Fruit fly (Drosophila melanogaster) whole organism, prepupa: ENCODE results near the gene CG4186.

Experiments used
- Blimp-1 ChIP-seq: fragments of 200-800 bp; sonication (Bioruptor generic); optimal IDR thresholded peaks from 3 replicates; lab custom pipeline; 2017; ENCODE audit warnings: missing biosample characterization, missing genetic modification characterization, mild to moderate bottlenecking, moderate library complexity, missing genetic modification reagents
- CG10631 ChIP-seq: fragments of 200-800 bp; sonication (Bioruptor generic); optimal IDR thresholded peaks from 2 replicates; lab custom pipeline; 2016; ENCODE audit warnings: missing biosample characterization, missing genetic modification characterization
- CG10669 ChIP-seq: fragments of 200-800 bp; sonication (Bioruptor generic); optimal IDR thresholded peaks from 3 replicates; lab custom pipeline; 2018; ENCODE audit warnings: missing biosample characterization, mild to moderate bottlenecking, missing genetic modification characterization, moderate library complexity
- CG11294 ChIP-seq: fragments of 200-800 bp; sonication (Bioruptor generic); IDR thresholded peaks from 2 replicates; pipeline ENCODE4 v1.3.6; 2022; ENCODE audit warnings: missing biosample characterization, missing genetic modification characterization
- CG11762 ChIP-seq: fragments of 200-800 bp; sonication (Bioruptor generic); optimal IDR thresholded peaks from 3 replicates; lab custom pipeline; 2016; ENCODE audit warnings: missing biosample characterization, missing genetic modification characterization; ENCODE audit not compliant: insufficient read depth
- CG11902 ChIP-seq: fragments of 200-800 bp; sonication (Bioruptor generic); optimal IDR thresholded peaks from 3 replicates; lab custom pipeline; 2016; ENCODE audit warnings: missing biosample characterization, missing genetic modification characterization
- CG15336 ChIP-seq: fragments of 200-800 bp; sonication (Bioruptor generic); IDR thresholded peaks from 2 replicates; pipeline ENCODE4 v1.3.6; 2022; ENCODE audit warnings: missing biosample characterization, missing genetic modification characterization
- CG3032 ChIP-seq: fragments of 200-800 bp; optimal IDR thresholded peaks from 2 replicates; lab custom pipeline; 2019; ENCODE audit warnings: missing biosample characterization, mild to moderate bottlenecking, missing genetic modification characterization, moderate library complexity
- CG31627 ChIP-seq: fragments of 200-800 bp; sonication (Bioruptor generic); optimal IDR thresholded peaks from 3 replicates; lab custom pipeline; 2016; ENCODE audit warnings: missing biosample characterization, missing genetic modification characterization
- CG32006 ChIP-seq: fragments of 200-800 bp; sonication (Bioruptor generic); optimal IDR thresholded peaks from 3 replicates; lab custom pipeline; 2017; ENCODE audit warnings: missing biosample characterization, mild to moderate bottlenecking, missing genetic modification characterization
- CG34406 ChIP-seq: fragments of 200-800 bp; sonication (Bioruptor generic); optimal IDR thresholded peaks from 3 replicates; lab custom pipeline; 2016; ENCODE audit warnings: missing biosample characterization, missing genetic modification characterization
- CG3919 ChIP-seq: fragments of 200-800 bp; sonication (Bioruptor generic); optimal IDR thresholded peaks from 3 replicates; lab custom pipeline; 2016; ENCODE audit warnings: missing biosample characterization, missing genetic modification characterization
- CG4318 ChIP-seq: fragments of 200-800 bp; sonication (Bioruptor generic); optimal IDR thresholded peaks from 3 replicates; lab custom pipeline; 2017; ENCODE audit warnings: missing biosample characterization, mild to moderate bottlenecking, missing genetic modification characterization
- CG6163 ChIP-seq: fragments of 200-800 bp; sonication (Bioruptor generic); IDR thresholded peaks from 3 replicates; pipeline ENCODE4 v1.3.6; 2022; ENCODE audit warnings: missing biosample characterization, missing genetic modification characterization
- CG6276 ChIP-seq: fragments of 200-800 bp; sonication (Bioruptor generic); optimal IDR thresholded peaks from 2 replicates; lab custom pipeline; 2017; ENCODE audit warnings: missing biosample characterization, mild to moderate bottlenecking, missing genetic modification characterization
- CG6792 ChIP-seq: fragments of 200-800 bp; sonication (Bioruptor generic); optimal IDR thresholded peaks from 3 replicates; lab custom pipeline; 2016; ENCODE audit warnings: missing biosample characterization, missing genetic modification characterization
- CG7368 ChIP-seq: fragments of 200-800 bp; sonication (Bioruptor generic); optimal IDR thresholded peaks from 3 replicates; lab custom pipeline; 2016; ENCODE audit warnings: missing biosample characterization, missing genetic modification characterization
- CG8119 ChIP-seq: fragments of 200-800 bp; sonication (Bioruptor generic); IDR thresholded peaks from 3 replicates; pipeline ENCODE4 v1.3.6; 2022; ENCODE audit warnings: missing biosample characterization, missing genetic modification characterization
- Eip78C ChIP-seq: fragments of 200-800 bp; sonication (Bioruptor generic); peaks from one replicate; lab custom pipeline; 2016; ENCODE audit warnings: missing biosample characterization, missing genetic modification characterization
- Ets21C ChIP-seq: fragments of 200-800 bp; sonication (Bioruptor generic); optimal IDR thresholded peaks from 3 replicates; lab custom pipeline; 2016; ENCODE audit warnings: missing biosample characterization, missing genetic modification characterization
- Ets96B ChIP-seq: fragments of 200-800 bp; optimal IDR thresholded peaks from 2 replicates; lab custom pipeline; 2019; ENCODE audit warnings: missing biosample characterization, mild to moderate bottlenecking, missing genetic modification characterization, moderate library complexity
- Gug ChIP-seq: fragments of 200-800 bp; sonication (Bioruptor generic); IDR thresholded peaks from 2 replicates; pipeline ENCODE4 v1.3.6; 2022; ENCODE audit warnings: missing biosample characterization, missing genetic modification characterization
- Hr39 ChIP-seq: fragments of 200-800 bp; sonication (Bioruptor generic); optimal IDR thresholded peaks from 2 replicates; lab custom pipeline; 2016; ENCODE audit warnings: missing biosample characterization, missing genetic modification characterization
- Hr4 ChIP-seq: fragments of 200-800 bp; sonication (Bioruptor generic); optimal IDR thresholded peaks from 3 replicates; lab custom pipeline; 2016; ENCODE audit warnings: missing biosample characterization, missing genetic modification characterization
- Lpt ChIP-seq: fragments of 200-800 bp; sonication (Bioruptor generic); optimal IDR thresholded peaks from 3 replicates; lab custom pipeline; 2016; ENCODE audit warnings: missing biosample characterization, missing genetic modification characterization
- Sox15 ChIP-seq: fragments of 200-800 bp; sonication (Bioruptor generic); optimal IDR thresholded peaks from 3 replicates; lab custom pipeline; 2016; ENCODE audit warnings: missing biosample characterization, missing genetic modification characterization
- achi ChIP-seq: fragments of 200-800 bp; sonication (Bioruptor generic); optimal IDR thresholded peaks from 3 replicates; lab custom pipeline; 2016; ENCODE audit warnings: missing biosample characterization, missing genetic modification characterization
- acj6 ChIP-seq: fragments of 200-800 bp; sonication (Bioruptor generic); optimal IDR thresholded peaks from 3 replicates; lab custom pipeline; 2016; ENCODE audit warnings: missing biosample characterization, missing genetic modification characterization
- cyc ChIP-seq: fragments of 200-800 bp; sonication (Bioruptor generic); optimal IDR thresholded peaks from 3 replicates; lab custom pipeline; 2016; ENCODE audit warnings: missing biosample characterization, missing genetic modification characterization
- eg ChIP-seq: fragments of 200-800 bp; sonication (Bioruptor generic); IDR thresholded peaks from 3 replicates; pipeline ENCODE4 v1.3.6; 2022; ENCODE audit warnings: missing biosample characterization, missing genetic modification characterization
- fd59A ChIP-seq: fragments of 200-800 bp; sonication (Bioruptor generic); optimal IDR thresholded peaks from 2 replicates; lab custom pipeline; 2017; ENCODE audit warnings: missing biosample characterization, mild to moderate bottlenecking, missing genetic modification characterization, missing genetic modification reagents
- fd85E ChIP-seq: fragments of 200-800 bp; sonication (Bioruptor generic); optimal IDR thresholded peaks from 3 replicates; lab custom pipeline; 2016; ENCODE audit warnings: missing biosample characterization, missing genetic modification characterization
- net ChIP-seq: fragments of 200-800 bp; sonication (Bioruptor generic); optimal IDR thresholded peaks from 3 replicates; lab custom pipeline; 2016; ENCODE audit warnings: missing biosample characterization, missing genetic modification characterization
- salr ChIP-seq, 2 experiments: fragments of 200-800 bp; sonication (Bioruptor generic); optimal IDR thresholded peaks; 3 replicates each; lab custom pipeline; 2016 to 2018; ENCODE audit warnings: missing biosample characterization in 2 of 2, missing genetic modification characterization in 2 of 2, mild to moderate bottlenecking in 1 of 2
- ss ChIP-seq, 2 experiments: fragments of 200-800 bp; sonication (Bioruptor generic); optimal IDR thresholded peaks; 2 replicates in 1 of 2; 3 replicates in 1 of 2; lab custom pipeline; 2017 to 2018; ENCODE audit warnings: mild to moderate bottlenecking in 2 of 2, missing biosample characterization in 2 of 2, missing genetic modification characterization in 2 of 2, moderate library complexity in 1 of 2
- svp ChIP-seq: fragments of 200-800 bp; sonication (Bioruptor generic); peaks from one replicate; lab custom pipeline; 2016; ENCODE audit warnings: missing biosample characterization, missing genetic modification characterization
- vri ChIP-seq: fragments of 200-800 bp; sonication (Bioruptor generic); optimal IDR thresholded peaks from 3 replicates; lab custom pipeline; 2016; ENCODE audit warnings: missing biosample characterization, mild to moderate bottlenecking, missing genetic modification characterization

Gene CG4186

DNA sequence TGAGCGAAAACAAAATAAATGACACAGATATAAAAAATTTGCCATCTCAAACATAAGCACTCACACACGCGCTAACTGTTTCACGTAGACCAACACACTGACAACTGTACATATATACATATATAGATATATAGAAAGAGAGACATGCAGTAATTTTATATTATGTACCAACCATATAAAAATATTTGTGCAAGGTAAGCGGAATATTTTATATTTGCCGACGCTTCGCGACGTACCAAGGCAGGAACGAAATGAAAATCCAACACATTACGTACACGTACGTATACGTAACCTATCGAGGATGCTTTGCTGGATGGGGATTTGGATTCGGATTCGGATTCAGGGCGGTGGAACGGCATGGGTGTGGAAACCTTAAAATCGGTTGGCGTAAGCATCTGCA, 20.8 kb upstream of the CG4186 start:
- TF ChIP-seq Eip78C = peak; percentile 58
- TF ChIP-seq salr (GFP tag; optimal IDR thresholded peaks at IDR 0.05; lab: Kevin White, UChicago) = no peak

DNA sequence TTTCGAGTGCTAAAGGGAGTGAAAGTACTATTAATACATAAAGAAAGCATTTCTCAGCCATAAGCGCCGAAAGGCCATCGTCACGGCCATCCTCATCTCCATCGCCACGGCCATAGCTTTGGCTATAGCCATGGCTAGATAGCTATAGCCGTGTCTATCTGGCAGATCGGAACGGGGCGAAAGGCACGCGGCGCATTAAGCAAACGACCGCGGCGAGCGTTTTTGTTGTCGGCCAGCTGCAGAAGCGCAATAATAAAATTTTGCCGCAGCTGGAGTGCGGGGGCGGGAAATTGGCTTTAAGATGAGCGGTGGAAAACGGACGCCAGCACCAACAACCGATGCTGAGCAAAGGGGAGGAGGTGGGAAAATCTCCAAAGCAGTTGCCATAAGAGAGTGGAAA, 19.0 kb upstream of the CG4186 start:
- TF ChIP-seq cyc (no peak), CG31627 (GFP tag; lab: Kevin White, UChicago) (no peak), CG11902 (GFP tag; lab: Kevin White, UChicago) (no peak), Blimp-1 (no peak), Sox15 (GFP tag; lab: Kevin White, UChicago) (no peak), svp (GFP tag; lab: Kevin White, UChicago) (no peak), CG7368 (no peak), Ets96B (tag; lab: Kevin White, UChicago) (no peak), CG32006 (GFP tag; lab: Kevin White, UChicago) (no peak), vri (GFP tag; lab: Kevin White, UChicago) (no peak), CG15336 (GFP tag; lab: Robert Waterston, UW) (no peak), Ets21C (no peak), CG34406 (GFP tag; lab: Kevin White, UChicago) (no peak), eg (GFP tag; lab: Robert Waterston, UW) (no peak), CG6276 (no peak), Gug (GFP tag; lab: Robert Waterston, UW) (no peak), net (GFP tag; lab: Kevin White, UChicago) (no peak), CG4318 (GFP tag; lab: Kevin White, UChicago) (no peak), CG11762 (GFP tag; lab: Kevin White, UChicago) (no peak), CG6163 (GFP tag; lab: Robert Waterston, UW) (no peak)

DNA sequence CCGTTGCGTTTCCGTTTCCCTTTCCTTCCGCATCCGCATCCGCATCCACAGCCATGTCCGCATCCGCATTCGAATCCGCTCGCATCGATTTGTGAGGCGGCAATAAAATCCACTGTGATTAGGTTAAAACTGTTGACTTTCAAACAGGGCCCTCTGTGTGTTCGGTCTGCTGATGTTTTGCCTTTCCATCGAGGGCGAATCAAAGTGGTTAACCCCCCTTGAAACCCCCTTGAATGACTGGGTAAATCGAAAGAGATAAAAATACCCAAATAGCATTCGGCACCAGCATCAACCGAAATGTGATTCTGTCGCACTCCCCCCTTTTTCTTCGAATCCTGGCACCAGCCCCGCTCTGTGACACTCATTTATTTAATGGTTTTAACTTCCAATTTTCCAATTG, 16.4 kb upstream of the CG4186 start:
- TF ChIP-seq CG11902 (GFP tag; lab: Kevin White, UChicago) = no peak
- no peak for TF ChIP-seq achi (GFP tag; lab: Kevin White, UChicago)
- no peak for TF ChIP-seq CG32006 (GFP tag; lab: Kevin White, UChicago)
- TF ChIP-seq acj6 (GFP tag; lab: Kevin White, UChicago) = no peak
- TF ChIP-seq fd59A (GFP tag; lab: Kevin White, UChicago) = no peak
- TF ChIP-seq Lpt = no peak
- TF ChIP-seq ss (GFP tag; optimal IDR thresholded peaks at IDR 0.05; lab: Kevin White, UChicago) = no peak
- no peak for TF ChIP-seq CG8119 (GFP tag; lab: Robert Waterston, UW)
- TF ChIP-seq Sox15 (GFP tag; lab: Kevin White, UChicago) = no peak
- no peak for TF ChIP-seq Eip78C
- no peak for TF ChIP-seq salr (GFP tag; optimal IDR thresholded peaks at IDR 0.05; lab: Kevin White, UChicago)
- no peak for TF ChIP-seq CG6792 (GFP tag; lab: Kevin White, UChicago)
- TF ChIP-seq, all 60 proteins: peak for 0

DNA sequence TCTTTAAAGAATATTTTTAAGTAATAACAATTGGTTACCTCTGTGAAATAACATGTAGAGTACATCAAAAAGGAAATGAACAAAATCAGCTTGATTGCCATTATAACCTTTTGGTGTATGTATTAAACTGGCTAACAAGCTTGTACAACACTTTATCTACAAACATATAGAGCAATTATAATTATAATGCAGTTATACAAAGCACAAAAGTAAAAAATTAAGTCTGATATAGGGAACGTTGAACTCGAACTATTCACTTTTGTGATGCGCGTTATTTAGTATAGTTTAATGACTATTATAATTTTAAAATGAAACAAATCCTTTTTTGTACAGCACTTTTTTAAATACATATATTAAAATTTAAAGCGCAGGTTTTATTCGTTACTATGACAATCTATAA, 13.8 kb upstream of the CG4186 start, which contains the start of gene CG33912:
TSS of gene CG33912 (minus strand) at position 101 of the 400 bp plus-strand sequence.
- no peak for TF ChIP-seq CG8119 (GFP tag; lab: Robert Waterston, UW)
- no peak for TF ChIP-seq CG31627 (GFP tag; lab: Kevin White, UChicago)
- no peak for TF ChIP-seq cyc

DNA sequence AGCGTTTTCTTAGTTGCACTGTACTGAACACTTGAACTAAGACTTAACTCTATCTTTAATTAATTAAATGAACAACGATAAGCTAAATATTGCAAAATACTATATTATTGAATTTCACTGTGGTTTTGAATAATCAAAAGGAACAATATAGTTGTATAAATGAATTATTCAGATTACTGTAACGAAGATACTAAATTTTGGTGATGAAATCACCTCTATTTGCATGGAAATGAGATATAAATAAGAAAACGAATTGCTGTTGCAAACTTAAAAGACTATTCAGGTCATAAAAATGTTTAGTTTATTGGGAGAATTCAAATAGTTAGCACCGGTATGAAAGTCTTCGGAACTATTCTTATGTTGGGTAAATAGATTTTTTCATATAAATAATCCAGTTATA, 10.8 kb upstream of the CG4186 start, which contains the start of gene CG43251:
TSS of gene CG43251 (plus strand) at position 301 of the 400 bp plus-strand sequence.
- TF ChIP-seq CG6792 (GFP tag; lab: Kevin White, UChicago) (no peak), Lpt (no peak), CG10669 (no peak)

DNA sequence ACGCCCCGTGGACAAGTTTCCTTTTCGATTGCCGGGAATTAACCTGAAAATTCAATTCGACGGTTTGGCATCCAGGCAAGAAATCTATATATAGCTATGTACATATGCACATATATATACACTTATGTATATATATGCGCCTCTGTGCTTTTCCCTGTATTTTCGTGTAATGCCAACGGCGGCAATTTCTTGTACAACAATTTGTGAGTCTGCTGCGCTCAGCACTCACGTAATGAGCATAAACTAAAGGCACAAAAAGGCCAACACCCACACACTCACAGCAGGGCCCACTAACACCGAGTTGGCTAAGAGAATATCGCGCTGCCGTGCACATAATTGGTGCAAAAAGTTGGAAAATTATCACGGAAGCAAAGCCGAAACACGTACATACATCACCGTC, 7.9 kb upstream of the CG4186 start:
- TF ChIP-seq fd85E (GFP tag; lab: Kevin White, UChicago) (no peak), CG3032 (no peak), fd59A (GFP tag; lab: Kevin White, UChicago) (no peak), Hr4 (GFP tag; lab: Kevin White, UChicago) (no peak), net (GFP tag; lab: Kevin White, UChicago) (no peak), CG11902 (GFP tag; lab: Kevin White, UChicago) (no peak), CG6163 (GFP tag; lab: Robert Waterston, UW) (no peak), CG11294 (no peak), Hr39 (GFP tag; lab: Kevin White, UChicago) (no peak), Blimp-1 (no peak), CG3919 (no peak), CG10631 (GFP tag; lab: Kevin White, UChicago) (no peak), CG32006 (GFP tag; lab: Kevin White, UChicago) (no peak)
